Worm (Caenorhabditis elegans) whole organism, L4 larva: ENCODE data around the gene Y55D9A.2.

Source experiments
- ama-1 ChIP-seq: fragments of 150-350 bp; optimal IDR thresholded peaks from 2 replicates; lab custom pipeline; 2014; ENCODE audit warnings: inconsistent platforms, mixed read lengths
- ceh-44 ChIP-seq: fragments of 200-800 bp; sonication (Bioruptor generic); IDR thresholded peaks from 2 replicates; pipeline ENCODE4 v1.3.6; 2022; ENCODE audit warnings: missing genetic modification reagents, missing genetic modification characterization, missing compliant biosample characterization
- lin-39 ChIP-seq: fragments of 150-350 bp; optimal IDR thresholded peaks from 2 replicates; lab custom pipeline; 2014; ENCODE audit warnings: missing biosample characterization, missing genetic modification reagents, missing genetic modification characterization
- nhr-111 ChIP-seq: fragments of 200-800 bp; sonication (Bioruptor generic); optimal IDR thresholded peaks from 2 replicates; lab custom pipeline; 2018; ENCODE audit warnings: mild to moderate bottlenecking, missing genetic modification characterization, missing compliant biosample characterization
- unc-130 ChIP-seq: sonication (generic microtip); optimal IDR thresholded peaks from 2 replicates; lab custom pipeline; 2016; ENCODE audit warnings: missing genetic modification reagents, missing genetic modification characterization, missing compliant biosample characterization

- peak; percentile 71 for TF ChIP-seq unc-130 (GFP tag; lab: Kevin White, UChicago)
- TF ChIP-seq ceh-44 (GFP tag; lab: Robert Waterston, UW), result peak; percentile 74; the same call in 1 of the 2 replicates
- TF ChIP-seq lin-39 (tag; lab: Kevin White, UChicago), result no peak
- TF ChIP-seq ama-1 (lab: Kevin White, UChicago), result no peak
- TF ChIP-seq nhr-111 (GFP tag; lab: Kevin White, UChicago), result peak; percentile 28
These were observed 10.7 kb downstream of the Y55D9A.2 start for ce11 chrIV:12594574-12594973.
